Fruit fly (Drosophila melanogaster) whole organism, wandering third instar larva: ENCODE measurements around the gene Txl.

ENCODE experiments used
- CG32264 ChIP-seq: fragments of 200-800 bp; sonication (Bioruptor generic); optimal IDR thresholded peaks from 2 replicates; lab custom pipeline; 2016; ENCODE audit warnings: missing biosample characterization, missing genetic modification characterization
- Hnf4 ChIP-seq: fragments of 200-800 bp; sonication (Bioruptor generic); optimal IDR thresholded peaks from 2 replicates; lab custom pipeline; 2016; ENCODE audit warnings: missing biosample characterization, mild to moderate bottlenecking, missing genetic modification characterization
- Hr78 ChIP-seq: fragments of >200 bp; optimal IDR thresholded peaks from 2 replicates; lab custom pipeline; 2017; ENCODE audit warnings: missing biosample characterization, missing genetic modification characterization
- Jra ChIP-seq: sonication (Bioruptor generic); optimal IDR thresholded peaks from 2 replicates; lab custom pipeline; 2016; ENCODE audit warnings: missing biosample characterization, missing genetic modification characterization
- Mio ChIP-seq: sonication (Bioruptor generic); optimal IDR thresholded peaks from 2 replicates; lab custom pipeline; 2016; ENCODE audit warnings: missing biosample characterization, missing genetic modification characterization
- N ChIP-seq: fragments of >200 bp; optimal IDR thresholded peaks from 2 replicates; lab custom pipeline; 2018; ENCODE audit warnings: missing biosample characterization, missing external identifiers, missing genetic modification characterization
- Vsx2 ChIP-seq: fragments of 200-300, 225-300 bp; sonication (Bioruptor generic); optimal IDR thresholded peaks from 2 replicates; lab custom pipeline; 2018; ENCODE audit warnings: missing biosample characterization, missing genetic modification characterization; ENCODE audit not compliant: partially characterized antibody
- brk ChIP-seq: fragments of 200-800 bp; sonication (Bioruptor generic); optimal IDR thresholded peaks from 2 replicates; lab custom pipeline; 2016; ENCODE audit warnings: missing biosample characterization, mild to moderate bottlenecking, missing genetic modification characterization
- dsf ChIP-seq: sonication (Bioruptor generic); optimal IDR thresholded peaks from 2 replicates; lab custom pipeline; 2016; ENCODE audit warnings: missing biosample characterization, missing genetic modification characterization, borderline replicate concordance
- h ChIP-seq: fragments of 200-800 bp; sonication (Bioruptor generic); optimal IDR thresholded peaks from 3 replicates; lab custom pipeline; 2016; ENCODE audit warnings: missing biosample characterization, mild to moderate bottlenecking, missing genetic modification characterization
- pan ChIP-seq: fragments of >200 bp; optimal IDR thresholded peaks from 2 replicates; lab custom pipeline; 2017
- psq ChIP-seq: fragments of 200-800 bp; sonication (Bioruptor generic); optimal IDR thresholded peaks from 3 replicates; lab custom pipeline; 2017; ENCODE audit warnings: missing biosample characterization, mild to moderate bottlenecking, missing genetic modification characterization, moderate library complexity
- sage ChIP-seq: fragments of 200-800 bp; sonication (Bioruptor generic); optimal IDR thresholded peaks from 2 replicates; lab custom pipeline; 2016; ENCODE audit warnings: missing biosample characterization, mild to moderate bottlenecking, missing genetic modification characterization
- usp ChIP-seq: fragments of >200 bp; optimal IDR thresholded peaks from 2 replicates; lab custom pipeline; 2017; ENCODE audit warnings: missing biosample characterization, missing genetic modification characterization

DNA sequence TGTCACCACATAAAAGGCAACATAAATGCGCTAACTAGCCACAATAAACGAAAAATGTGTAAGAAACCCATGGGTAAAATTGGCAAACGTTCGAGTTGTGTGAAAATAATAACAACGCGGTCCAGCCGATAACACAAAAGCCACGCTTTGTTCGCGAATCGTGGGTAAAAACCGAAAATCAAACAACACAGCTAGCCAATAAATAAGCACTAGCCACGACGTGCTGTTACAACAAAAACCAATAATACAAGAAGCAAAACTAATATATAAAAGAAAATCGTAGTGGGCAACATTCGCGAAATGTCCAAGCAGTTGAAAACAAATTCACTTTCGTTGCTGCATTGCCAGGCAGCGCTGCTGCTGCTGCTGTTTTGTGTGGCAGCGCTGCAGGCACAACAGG is 37.1 kb downstream of the Txl start, which contains the start of gene CG42272:
- TF ChIP-seq sage (GFP tag; lab: Kevin White, UChicago) = no peak
- no peak for TF ChIP-seq psq (GFP tag; lab: Kevin White, UChicago)
- TF ChIP-seq Jra (GFP tag; lab: Kevin White, UChicago) = no peak
- TF ChIP-seq Hnf4 (GFP tag; lab: Kevin White, UChicago) = no peak
- TF ChIP-seq Hr78 (GFP tag; lab: Kevin White, UChicago) = no peak
- no peak for TF ChIP-seq pan
- no peak for TF ChIP-seq dsf
- TF ChIP-seq usp (GFP tag; lab: Kevin White, UChicago) = no peak
- TF ChIP-seq Vsx2 (GFP tag; lab: Kevin White, UChicago) = no peak
- TF ChIP-seq Mio (GFP tag; lab: Kevin White, UChicago) = no peak
- TF ChIP-seq brk = no peak
- no peak for TF ChIP-seq N (GFP tag; lab: Kevin White, UChicago)
- TF ChIP-seq h (GFP tag; lab: Kevin White, UChicago) = no peak
- TF ChIP-seq CG32264 (GFP tag; lab: Kevin White, UChicago) = no peak
